Worm (Caenorhabditis elegans) whole organism, L4 larva: ENCODE data around the gene sft-1.

ENCODE experiments used
- F10B5.3 ChIP-seq: sonication (generic microtip); optimal IDR thresholded peaks from 2 replicates; lab custom pipeline; 2016; ENCODE audit warnings: mild to moderate bottlenecking, missing genetic modification characterization, missing compliant biosample characterization
- F44E2.7 ChIP-seq: fragments of 200-800 bp; sonication (Bioruptor generic); IDR thresholded peaks from 2 replicates; pipeline ENCODE4 v2.1.2; 2022; ENCODE audit warnings: missing genetic modification characterization, missing compliant biosample characterization
- Y5F2A.4 ChIP-seq: fragments of 200-800 bp; sonication (Bioruptor generic); optimal IDR thresholded peaks from 2 replicates; lab custom pipeline; 2018; ENCODE audit warnings: mild to moderate bottlenecking, missing genetic modification characterization, missing compliant biosample characterization
- Y75B8A.6 ChIP-seq: fragments of 200-800 bp; sonication (Bioruptor generic); IDR thresholded peaks from 2 replicates; pipeline ENCODE4 v1.3.6; 2022; ENCODE audit warnings: missing genetic modification reagents, missing genetic modification characterization, missing compliant biosample characterization
- aha-1 ChIP-seq: fragments of 150-350 bp; peaks from one replicate; lab custom pipeline; 2014; ENCODE audit warnings: missing biosample characterization, missing genetic modification characterization
- attf-4 ChIP-seq: sonication (generic microtip); optimal IDR thresholded peaks from 3 replicates; lab custom pipeline; 2017; ENCODE audit warnings: missing biosample characterization, missing genetic modification characterization
- ceh-20 ChIP-seq: fragments of 200-800 bp; sonication (Bioruptor generic); IDR thresholded peaks from 2 replicates; pipeline ENCODE4 v1.3.6; 2022; ENCODE audit warnings: missing genetic modification reagents, missing genetic modification characterization, missing compliant biosample characterization
- ceh-28 ChIP-seq: fragments of 150-350 bp; optimal IDR thresholded peaks from 2 replicates; lab custom pipeline; 2014; ENCODE audit warnings: missing biosample characterization, missing genetic modification reagents, missing genetic modification characterization
- ceh-44 ChIP-seq: fragments of 200-800 bp; sonication (Bioruptor generic); IDR thresholded peaks from 2 replicates; pipeline ENCODE4 v1.3.6; 2022; ENCODE audit warnings: missing genetic modification reagents, missing genetic modification characterization, missing compliant biosample characterization
- ctbp-1 ChIP-seq: fragments of 200-800 bp; sonication (Bioruptor generic); IDR thresholded peaks from 2 replicates; pipeline ENCODE4 v1.3.6; 2022; ENCODE audit warnings: missing genetic modification reagents, missing genetic modification characterization, missing compliant biosample characterization
- daf-8 ChIP-seq: fragments of 200-800 bp; sonication (Bioruptor generic); IDR thresholded peaks from 2 replicates; pipeline ENCODE4 v1.3.6; 2022; ENCODE audit warnings: missing genetic modification characterization, missing compliant biosample characterization
- dpl-1 ChIP-seq: fragments of 150-350 bp; optimal IDR thresholded peaks from 2 replicates; lab custom pipeline; 2014; ENCODE audit warnings: missing biosample characterization, missing genetic modification reagents, missing genetic modification characterization
- dve-1 ChIP-seq: sonication (generic microtip); optimal IDR thresholded peaks from 2 replicates; lab custom pipeline; 2017; ENCODE audit warnings: antibody characterized with exemption, mild to moderate bottlenecking, missing genetic modification characterization, missing compliant biosample characterization; ENCODE audit not compliant: insufficient read depth
- egl-27 ChIP-seq: sonication (generic microtip); optimal IDR thresholded peaks from 3 replicates; lab custom pipeline; 2017; ENCODE audit warnings: missing biosample characterization, missing genetic modification reagents, missing genetic modification characterization
- egl-43 ChIP-seq: fragments of 200-800 bp; sonication (Bioruptor generic); IDR thresholded peaks from 2 replicates; pipeline ENCODE4 v1.3.6; 2022; ENCODE audit warnings: missing genetic modification reagents, missing genetic modification characterization, missing compliant biosample characterization
- fkh-10 ChIP-seq: fragments of 150-350 bp; optimal IDR thresholded peaks from 2 replicates; lab custom pipeline; 2014; ENCODE audit warnings: missing biosample characterization, missing genetic modification reagents, missing genetic modification characterization
- fos-1 ChIP-seq: fragments of 150-350 bp; optimal IDR thresholded peaks from 2 replicates; lab custom pipeline; 2014; ENCODE audit warnings: missing biosample characterization, missing genetic modification characterization
- lim-7 ChIP-seq: fragments of 200-800 bp; sonication (Bioruptor generic); IDR thresholded peaks from 2 replicates; pipeline ENCODE4 v1.3.6; 2022; ENCODE audit warnings: missing genetic modification characterization, missing compliant biosample characterization
- lin-13 ChIP-seq: fragments of 150-350 bp; optimal IDR thresholded peaks from 2 replicates; lab custom pipeline; 2014; ENCODE audit warnings: missing biosample characterization, missing genetic modification reagents, missing genetic modification characterization
- lin-15B ChIP-seq: fragments of 150-350 bp; sonication (generic microtip); optimal IDR thresholded peaks from 3 replicates; lab custom pipeline; 2014; ENCODE audit warnings: missing biosample characterization, missing genetic modification characterization
- lir-3 ChIP-seq: sonication (generic microtip); optimal IDR thresholded peaks from 2 replicates; lab custom pipeline; 2016; ENCODE audit warnings: mild to moderate bottlenecking, missing genetic modification characterization, missing compliant biosample characterization
- mdl-1 ChIP-seq, 2 experiments: fragments of 150-350 bp in 1 of 2; sonication (generic microtip) in 1 of 2; optimal IDR thresholded peaks; 2 replicates each; lab custom pipeline; 2014 to 2017; ENCODE audit warnings: missing biosample characterization in 2 of 2, missing genetic modification characterization in 2 of 2
- mdt-29 ChIP-seq: fragments of 200-800 bp; sonication (Bioruptor generic); IDR thresholded peaks from 2 replicates; pipeline ENCODE4 v1.3.6; 2022; ENCODE audit warnings: missing genetic modification reagents, missing genetic modification characterization, missing compliant biosample characterization
- mep-1 ChIP-seq: fragments of 150-350 bp; sonication (generic microtip); optimal IDR thresholded peaks from 3 replicates; lab custom pipeline; 2014; ENCODE audit warnings: missing biosample characterization, missing genetic modification characterization
- nhr-11 ChIP-seq: fragments of 150-350 bp; optimal IDR thresholded peaks from 2 replicates; lab custom pipeline; 2014; ENCODE audit warnings: missing biosample characterization, missing genetic modification characterization
- nhr-48 ChIP-seq: sonication (generic microtip); optimal IDR thresholded peaks from 2 replicates; lab custom pipeline; 2016; ENCODE audit warnings: mild to moderate bottlenecking, missing genetic modification characterization, missing compliant biosample characterization
- nhr-77 ChIP-seq: fragments of 150-350 bp; optimal IDR thresholded peaks from 2 replicates; lab custom pipeline; 2014; ENCODE audit warnings: missing biosample characterization, missing genetic modification characterization
- pha-4 ChIP-seq, 2 experiments: fragments of 150-350 bp in 1 of 2; fragments of 200-800 bp in 1 of 2; sonication (Bioruptor generic) in 1 of 2; IDR thresholded peaks in 1 of 2; optimal IDR thresholded peaks in 1 of 2; 2 replicates each; pipeline versions ENCODE4 v1.3.6 to Lab custom; 2014 to 2022; ENCODE audit warnings: missing genetic modification characterization in 2 of 2, missing genetic modification reagents in 2 of 2, missing biosample characterization in 1 of 2, missing compliant biosample characterization in 1 of 2
- rbr-2 ChIP-seq: sonication (generic microtip); optimal IDR thresholded peaks from 2 replicates; lab custom pipeline; 2016; ENCODE audit warnings: missing genotype, missing genetic modification characterization, missing compliant biosample characterization
- set-16 ChIP-seq: fragments of 200-800 bp; sonication (Bioruptor generic); IDR thresholded peaks from 2 replicates; pipeline ENCODE4 v1.3.6; 2022; ENCODE audit warnings: missing genetic modification reagents, missing genetic modification characterization, missing compliant biosample characterization
- snpc-4 ChIP-seq: fragments of 150-350 bp; optimal IDR thresholded peaks from 2 replicates; lab custom pipeline; 2014; ENCODE audit warnings: missing biosample characterization, missing genetic modification characterization
- spr-1 ChIP-seq: sonication (generic microtip); optimal IDR thresholded peaks from 2 replicates; lab custom pipeline; 2016; ENCODE audit warnings: mild to moderate bottlenecking, missing genetic modification characterization, missing compliant biosample characterization
- tag-97 ChIP-seq: fragments of 200-800 bp; sonication (Bioruptor generic); IDR thresholded peaks from 2 replicates; pipeline ENCODE4 v1.3.6; 2022; ENCODE audit warnings: missing genetic modification characterization, missing compliant biosample characterization
- unc-130 ChIP-seq: sonication (generic microtip); optimal IDR thresholded peaks from 2 replicates; lab custom pipeline; 2016; ENCODE audit warnings: missing genetic modification reagents, missing genetic modification characterization, missing compliant biosample characterization
- unc-62 ChIP-seq, 3 experiments: fragments of 150-350 bp in 1 of 3; sonication (generic microtip); optimal IDR thresholded peaks in 2 of 3; peaks in 1 of 3; 1 replicate in 1 of 3; 2 replicates in 2 of 3; lab custom pipeline; 2014 to 2017; ENCODE audit warnings: missing biosample characterization in 3 of 3, missing genetic modification characterization in 3 of 3, missing genetic modification reagents in 3 of 3, missing genotype in 1 of 3
- zag-1 ChIP-seq: fragments of 150-350 bp; optimal IDR thresholded peaks from 2 replicates; lab custom pipeline; 2014; ENCODE audit warnings: missing biosample characterization, missing genetic modification characterization

Gene sft-1

ce11 chrIII:3063084-3063483, 23.4 kb upstream of the sft-1 start:
- no peak for TF ChIP-seq egl-43 (GFP tag; lab: Robert Waterston, UW)
- TF ChIP-seq tag-97 = no peak
- TF ChIP-seq egl-27 (tag; lab: Kevin White, UChicago) = no peak
- no peak for TF ChIP-seq unc-62 (GFP tag; optimal IDR thresholded peaks at IDR 0.05 in 1 of 2; lab: Kevin White, UChicago)
- TF ChIP-seq unc-62 (tag; optimal IDR thresholded peaks at IDR 0.05; lab: Kevin White, UChicago) = no peak
- no peak for TF ChIP-seq ctbp-1 (GFP tag; lab: Robert Waterston, UW)
- peak; percentile 21; the same call in 1 of the 2 replicates for TF ChIP-seq set-16
- peak; percentile 83 for TF ChIP-seq aha-1 (tag; lab: Kevin White, UChicago)

- no peak for TF ChIP-seq nhr-11 (tag; lab: Kevin White, UChicago)
- no peak for TF ChIP-seq rbr-2 (tag; lab: Kevin White, UChicago)
- no peak for TF ChIP-seq daf-8
- TF ChIP-seq Y75B8A.6 (GFP tag; lab: Robert Waterston, UW) = no peak
- TF ChIP-seq F10B5.3 (tag; lab: Kevin White, UChicago) = no peak
- no peak for TF ChIP-seq nhr-77 (tag; lab: Kevin White, UChicago)
- no peak for TF ChIP-seq mdt-29
- no peak for TF ChIP-seq lir-3 (tag; lab: Kevin White, UChicago)
- TF ChIP-seq snpc-4 (tag; lab: Kevin White, UChicago) = no peak
- no peak for TF ChIP-seq F44E2.7
- no peak for TF ChIP-seq tag-97
- no peak for TF ChIP-seq Y5F2A.4
- no peak for TF ChIP-seq fos-1 (tag; lab: Kevin White, UChicago)
- no peak for TF ChIP-seq fkh-10 (GFP tag; lab: Kevin White, UChicago)
- no peak for TF ChIP-seq zag-1 (tag; lab: Kevin White, UChicago)
- TF ChIP-seq spr-1 (tag; lab: Kevin White, UChicago) = no peak
Observed at ce11 chrIII:3063565-3063964, 22.9 kb upstream of the sft-1 start.

- TF ChIP-seq set-16 = peak; percentile 83
- TF ChIP-seq ceh-20 (GFP tag; lab: Robert Waterston, UW) = 0 out of 2 replicates have a peak, but pooled peaks have one; percentile 20
- 0 out of 2 replicates have a peak, but pooled peaks have one; percentile 24 for TF ChIP-seq egl-43 (GFP tag; lab: Robert Waterston, UW)
- no peak for TF ChIP-seq pha-4 (GFP tag; IDR thresholded peaks at IDR 0.05; lab: Robert Waterston, UW)
- no peak for TF ChIP-seq pha-4 (tag; optimal IDR thresholded peaks at IDR 0.05; lab: Kevin White, UChicago)
- no peak for TF ChIP-seq lin-13 (GFP tag; lab: Kevin White, UChicago)
Observed at ce11 chrIII:3063999-3064398, 22.5 kb upstream of the sft-1 start, which contains the start of gene H06I04.6. Gene H06I04.6, minus strand, starts transcription at chrIII:3064343.

- TF ChIP-seq attf-4 (tag; lab: Kevin White, UChicago) (no peak), unc-130 (GFP tag; lab: Kevin White, UChicago) (no peak), daf-8 (no peak), mdl-1 (tag; optimal IDR thresholded peaks at IDR 0.05; lab: Kevin White, UChicago) (no peak), ceh-44 (GFP tag; lab: Robert Waterston, UW) (no peak), lim-7 (GFP tag; lab: Robert Waterston, UW) (no peak), nhr-48 (no peak), fkh-10 (GFP tag; lab: Kevin White, UChicago) (no peak), spr-1 (tag; lab: Kevin White, UChicago) (no peak), ceh-28 (no peak), mep-1 (no peak), fos-1 (tag; lab: Kevin White, UChicago) (no peak), lin-15B (no peak), tag-97 (no peak), dpl-1 (GFP tag; lab: Kevin White, UChicago) (no peak), dve-1 (tag; lab: Kevin White, UChicago) (no peak)
Observed at ce11 chrIII:3064566-3064965, 21.9 kb upstream of the sft-1 start.
